Fruit fly (Drosophila melanogaster): Measurements from ENCODE around the gene CG6985.
A peak's percentile ranks its signal among the peaks of the same experiment; 100 is the strongest.

CG6985 gene

dm6 chr3R:22718937-22719606, 21.9 kb upstream of the CG6985 start (continued):
- TF ChIP-seq CG3726 (GFP tag; IDR thresholded peaks at IDR 0.05) = no peak
- no peak for TF ChIP-seq CG11247 (GFP tag; IDR thresholded peaks at IDR 0.05)
- no peak for TF ChIP-seq wek (GFP tag; optimal IDR thresholded peaks at IDR 0.05)
- TF ChIP-seq BtbVII (GFP tag; optimal IDR thresholded peaks at IDR 0.05) = no peak
- TF ChIP-seq Ada2b (GFP tag; IDR thresholded peaks at IDR 0.05) = no peak
- TF ChIP-seq run (tag; optimal IDR thresholded peaks at IDR 0.05) = no peak
- TF ChIP-seq D19A (tag; optimal IDR thresholded peaks at IDR 0.05) = peak; percentile 94
- no peak for TF ChIP-seq ind (GFP tag; optimal IDR thresholded peaks at IDR 0.05)
- no peak for TF ChIP-seq crp (GFP tag; optimal IDR thresholded peaks at IDR 0.05)
- TF ChIP-seq B-H1 (GFP tag; IDR thresholded peaks at IDR 0.05) = no peak
- no peak for TF ChIP-seq trh (GFP tag; optimal IDR thresholded peaks at IDR 0.05)
- TF ChIP-seq CG11560 (tag; IDR thresholded peaks at IDR 0.05) = no peak
- no peak for TF ChIP-seq hb (GFP tag; IDR thresholded peaks at IDR 0.05; ENCODE audit: partially characterized antibody)
- no peak for TF ChIP-seq NFAT (GFP tag; IDR thresholded peaks at IDR 0.05)
- no peak for TF ChIP-seq Gsc (GFP tag; IDR thresholded peaks at IDR 0.05)
- peak; percentile 18 for TF ChIP-seq kni (GFP tag; optimal IDR thresholded peaks at IDR 0.05)
- no peak for TF ChIP-seq da (GFP tag; optimal IDR thresholded peaks at IDR 0.05)
- TF ChIP-seq sd (tag; optimal IDR thresholded peaks at IDR 0.05) = peak; percentile 73
- TF ChIP-seq Meics (GFP tag; optimal IDR thresholded peaks at IDR 0.05) = no peak
- no peak for TF ChIP-seq CG16815 (GFP tag; optimal IDR thresholded peaks at IDR 0.05)
- TF ChIP-seq CG12744 (GFP tag; optimal IDR thresholded peaks at IDR 0.05) = no peak
- no peak for TF ChIP-seq Dbx (GFP tag; IDR thresholded peaks at IDR 0.05)
- no peak for TF ChIP-seq mam (GFP tag; optimal IDR thresholded peaks at IDR 0.05)
- TF ChIP-seq CG1602 (GFP tag; optimal IDR thresholded peaks at IDR 0.05) = no peak
- TF ChIP-seq CG3281 (GFP tag; optimal IDR thresholded peaks at IDR 0.05) = no peak
- TF ChIP-seq Elba2 (GFP tag; optimal IDR thresholded peaks at IDR 0.05) = no peak
- peak; percentile 99 for TF ChIP-seq pros (GFP tag; optimal IDR thresholded peaks at IDR 0.05)
- no peak for TF ChIP-seq CG3407 (GFP tag; optimal IDR thresholded peaks at IDR 0.05)
- no peak for TF ChIP-seq toy (GFP tag; IDR thresholded peaks at IDR 0.05)
- TF ChIP-seq zfh2 (GFP tag; optimal IDR thresholded peaks at IDR 0.05) = no peak
- TF ChIP-seq ase (GFP tag; IDR thresholded peaks at IDR 0.05) = no peak
- no peak for TF ChIP-seq hkb (optimal IDR thresholded peaks at IDR 0.05)
- TF ChIP-seq hkb (GFP tag; IDR thresholded peaks at IDR 0.05) = no peak
- TF ChIP-seq zf30C (GFP tag; optimal IDR thresholded peaks at IDR 0.05) = no peak
- TF ChIP-seq row (GFP tag; IDR thresholded peaks at IDR 0.05) = peak; percentile 41
- TF ChIP-seq Dll (GFP tag; IDR thresholded peaks at IDR 0.05; ENCODE audit: partially characterized antibody) = no peak
- no peak for TF ChIP-seq tio (GFP tag; optimal IDR thresholded peaks at IDR 0.05)
- no peak for TF ChIP-seq gt (GFP tag; IDR thresholded peaks at IDR 0.05)
- no peak for TF ChIP-seq CG7556 (GFP tag; optimal IDR thresholded peaks at IDR 0.05)
- TF ChIP-seq CG9797 (GFP tag; optimal IDR thresholded peaks at IDR 0.05) = no peak
- no peak for TF ChIP-seq Sin3A (optimal IDR thresholded peaks at IDR 0.05)
- TF ChIP-seq CG6765 (GFP tag; optimal IDR thresholded peaks at IDR 0.05) = no peak
- TF ChIP-seq CG7987 (GFP tag; optimal IDR thresholded peaks at IDR 0.05) = no peak
- no peak for TF ChIP-seq Bteb2 (GFP tag; optimal IDR thresholded peaks at IDR 0.05)
- TF ChIP-seq CG10274 (GFP tag; optimal IDR thresholded peaks at IDR 0.05) = no peak
- no peak for TF ChIP-seq CG14860 (GFP tag; IDR thresholded peaks at IDR 0.05; ENCODE audit: partially characterized antibody)
- no peak for TF ChIP-seq CG31365 (tag; optimal IDR thresholded peaks at IDR 0.05)
- TF ChIP-seq fd96Cb (tag; optimal IDR thresholded peaks at IDR 0.05) = no peak
- TF ChIP-seq croc (GFP tag; conservative IDR thresholded peaks at IDR 0.05) = no peak
- no peak for TF ChIP-seq Spps (tag; optimal IDR thresholded peaks at IDR 0.05)
- TF ChIP-seq twi (tag; optimal IDR thresholded peaks at IDR 0.05) = no peak
- TF ChIP-seq cg (GFP tag; optimal IDR thresholded peaks at IDR 0.05) = no peak
